Fruit fly (Drosophila melanogaster) whole organism, prepupa: ENCODE measurements around the gene CG13473.
A peak's percentile ranks its signal among the peaks of the same experiment; 100 is the strongest.

Experiments used
- CG10669 ChIP-seq: fragments of 200-800 bp; sonication (Bioruptor generic); optimal IDR thresholded peaks from 3 replicates; lab custom pipeline; 2018; ENCODE audit warnings: missing biosample characterization, mild to moderate bottlenecking, missing genetic modification characterization, moderate library complexity
- Ets21C ChIP-seq: fragments of 200-800 bp; sonication (Bioruptor generic); optimal IDR thresholded peaks from 3 replicates; lab custom pipeline; 2016; ENCODE audit warnings: missing biosample characterization, missing genetic modification characterization
- Lpt ChIP-seq: fragments of 200-800 bp; sonication (Bioruptor generic); optimal IDR thresholded peaks from 3 replicates; lab custom pipeline; 2016; ENCODE audit warnings: missing biosample characterization, missing genetic modification characterization
- cyc ChIP-seq: fragments of 200-800 bp; sonication (Bioruptor generic); optimal IDR thresholded peaks from 3 replicates; lab custom pipeline; 2016; ENCODE audit warnings: missing biosample characterization, missing genetic modification characterization
- lz ChIP-seq: fragments of 200-800 bp; sonication (Bioruptor generic); optimal IDR thresholded peaks from 3 replicates; lab custom pipeline; 2016; ENCODE audit warnings: missing biosample characterization, missing genetic modification characterization

DNA sequence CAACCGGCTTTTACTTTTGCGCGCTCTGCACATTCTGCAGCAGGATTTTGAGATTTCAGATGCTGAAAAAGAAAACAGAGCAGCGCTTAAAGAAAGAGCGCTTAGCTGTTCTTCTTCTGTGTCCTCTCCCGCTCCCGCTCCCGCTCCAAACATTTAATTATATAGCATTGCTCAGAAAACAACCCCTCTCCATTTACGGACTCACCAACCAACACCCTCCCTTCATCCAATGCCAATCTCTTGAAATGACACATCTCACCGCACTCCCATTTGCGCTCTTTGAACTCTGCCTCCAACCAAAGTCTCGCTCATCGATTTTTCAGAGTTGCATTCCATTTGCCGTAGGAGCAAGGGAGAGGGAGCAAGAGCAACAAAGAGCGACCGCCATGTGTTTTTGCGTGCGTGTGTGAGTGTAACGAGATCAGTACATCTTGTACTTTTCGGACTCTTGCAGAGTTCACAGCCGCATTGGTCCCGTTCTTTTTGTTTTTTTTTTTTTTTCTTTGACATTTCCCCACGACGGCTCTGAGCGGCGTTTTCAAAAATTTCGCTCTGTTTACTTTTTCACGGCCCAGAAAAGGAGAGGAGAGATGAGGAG, 26.6 kb downstream of the CG13473 start:
- TF ChIP-seq lz (no peak), cyc (GFP tag; lab: Kevin White, UChicago) (no peak), Lpt (GFP tag; lab: Kevin White, UChicago) (peak; percentile 38), CG10669 (GFP tag; lab: Kevin White, UChicago) (no peak), Ets21C (GFP tag; lab: Kevin White, UChicago) (no peak)
